Worm (Caenorhabditis elegans) whole organism, L1 larva: Measurements from ENCODE around the gene Y6G8.14.

ENCODE experiments used
- ceh-82 ChIP-seq, 3 experiments: fragments of 150-350 bp in 1 of 3; sonication (generic microtip) in 2 of 3; optimal IDR thresholded peaks; 2 replicates each; lab custom pipeline; 2014 to 2017; ENCODE audit warnings: missing biosample characterization in 3 of 3, missing genetic modification characterization in 3 of 3
- lsy-2 ChIP-seq, 2 experiments: fragments of 150-350 bp; optimal IDR thresholded peaks; 2 replicates each; lab custom pipeline; 2014; ENCODE audit warnings: missing biosample characterization in 2 of 2, missing genetic modification characterization in 2 of 2
- nhr-12 ChIP-seq: sonication (generic microtip); optimal IDR thresholded peaks from 2 replicates; lab custom pipeline; 2017; ENCODE audit warnings: missing biosample characterization, missing genetic modification characterization
- sox-4 ChIP-seq: sonication (generic microtip); optimal IDR thresholded peaks from 2 replicates; lab custom pipeline; 2016; ENCODE audit warnings: missing genetic modification characterization, missing compliant biosample characterization
- unc-62 ChIP-seq: fragments of 150-350 bp; optimal IDR thresholded peaks from 2 replicates; lab custom pipeline; 2014; ENCODE audit warnings: missing biosample characterization, missing genetic modification reagents, missing genetic modification characterization
- zag-1 ChIP-seq: fragments of 150-350 bp; optimal IDR thresholded peaks from 2 replicates; lab custom pipeline; 2014; ENCODE audit warnings: missing biosample characterization, missing genetic modification characterization

ce11 chrV:17580017-17580416, 34.1 kb downstream of the Y6G8.14 start:
- TF ChIP-seq unc-62 (GFP tag; lab: Kevin White, UChicago) (no peak), zag-1 (tag; lab: Kevin White, UChicago) (no peak), sox-4 (tag; lab: Kevin White, UChicago) (no peak), ceh-82 (tag; optimal IDR thresholded peaks at IDR 0.05; lab: Kevin White, UChicago) (no peak), nhr-12 (tag; lab: Kevin White, UChicago) (no peak), lsy-2 (tag; optimal IDR thresholded peaks at IDR 0.05; lab: Kevin White, UChicago) (no peak)
